Fruit fly (Drosophila melanogaster) whole organism, embryonic: ENCODE results near the gene bor.

ENCODE experiments used
- ATbp ChIP-seq: fragments of 200-800 bp; sonication (Bioruptor generic); optimal IDR thresholded peaks from 2 replicates; lab custom pipeline; 2017; ENCODE audit warnings: missing biosample characterization, mild to moderate bottlenecking, missing genetic modification characterization, missing genetic modification reagents
- Aef1 ChIP-seq: fragments of 200-800 bp; sonication (Bioruptor generic); IDR thresholded peaks from 3 replicates; pipeline ENCODE4 v1.3.6; 2022; ENCODE audit warnings: missing biosample characterization, missing genetic modification characterization
- CG11085 ChIP-seq: fragments of 200-800 bp; sonication (Bioruptor generic); IDR thresholded peaks from 2 replicates; pipeline ENCODE4 v1.3.6; 2022; ENCODE audit warnings: missing biosample characterization, missing genetic modification characterization
- CG11456 ChIP-seq: fragments of 200-800 bp; sonication (Bioruptor generic); IDR thresholded peaks from 3 replicates; pipeline ENCODE4 v1.3.6; 2022; ENCODE audit warnings: missing biosample characterization, missing genetic modification characterization
- CG13424 ChIP-seq: fragments of 200-800 bp; sonication (Bioruptor generic); optimal IDR thresholded peaks from 2 replicates; lab custom pipeline; 2019; ENCODE audit warnings: missing biosample characterization, mild to moderate bottlenecking, missing genetic modification characterization, moderate library complexity
- CG15011 ChIP-seq: fragments of 200-800 bp; sonication (Bioruptor generic); optimal IDR thresholded peaks from 3 replicates; lab custom pipeline; 2018; ENCODE audit warnings: missing biosample characterization, mild to moderate bottlenecking, missing genetic modification characterization
- CG15479 ChIP-seq: fragments of 200-800 bp; sonication (Bioruptor generic); optimal IDR thresholded peaks from 3 replicates; lab custom pipeline; 2019; ENCODE audit warnings: missing biosample characterization, mild to moderate bottlenecking, missing genetic modification characterization, moderate library complexity
- CG17385 ChIP-seq: fragments of 200-800 bp; sonication (Bioruptor generic); optimal IDR thresholded peaks from 3 replicates; lab custom pipeline; 2018; ENCODE audit warnings: missing biosample characterization, mild to moderate bottlenecking, missing genetic modification characterization
- CG18011 ChIP-seq: fragments of 200-800 bp; sonication (Bioruptor generic); optimal IDR thresholded peaks from 2 replicates; lab custom pipeline; 2017; ENCODE audit warnings: missing biosample characterization, missing genetic modification characterization, mild to moderate bottlenecking, moderate library complexity, missing genotype
- CG30431 ChIP-seq: fragments of 200-800 bp; sonication (Bioruptor generic); optimal IDR thresholded peaks from 2 replicates; lab custom pipeline; 2017; ENCODE audit warnings: missing biosample characterization, missing genetic modification characterization
- CG31224 ChIP-seq: fragments of 200-800 bp; sonication (Bioruptor generic); IDR thresholded peaks from 2 replicates; pipeline ENCODE4 v1.3.6; 2022; ENCODE audit warnings: missing biosample characterization, missing genetic modification characterization
- CG3281 ChIP-seq: fragments of 200-800 bp; sonication (Bioruptor generic); optimal IDR thresholded peaks from 3 replicates; lab custom pipeline; 2017; ENCODE audit warnings: missing biosample characterization, mild to moderate bottlenecking, missing genetic modification characterization
- CG4820 ChIP-seq: fragments of 200-800 bp; sonication (Bioruptor generic); optimal IDR thresholded peaks from 3 replicates; lab custom pipeline; 2016; ENCODE audit warnings: missing biosample characterization, missing genetic modification characterization
- CG7963 ChIP-seq: fragments of 200-800 bp; sonication (Bioruptor generic); IDR thresholded peaks from 3 replicates; pipeline ENCODE4 v1.3.6; 2022; ENCODE audit warnings: missing biosample characterization, missing genetic modification characterization; ENCODE audit not compliant: partially characterized antibody
- CG8765 ChIP-seq: fragments of 200-800 bp; sonication (Bioruptor generic); IDR thresholded peaks from 2 replicates; pipeline ENCODE4 v1.3.6; 2022; ENCODE audit warnings: missing biosample characterization, missing genetic modification characterization
- CG9215 ChIP-seq: fragments of 200-800 bp; sonication (Bioruptor generic); IDR thresholded peaks from 2 replicates; pipeline ENCODE4 v1.3.6; 2022; ENCODE audit warnings: missing biosample characterization, missing genetic modification characterization
- D ChIP-seq, 2 experiments: fragments of 200-800 bp in 1 of 2; fragments of >200 bp in 1 of 2; sonication (Bioruptor generic) in 1 of 2; optimal IDR thresholded peaks; 2 replicates in 1 of 2; 3 replicates in 1 of 2; lab custom pipeline; 2017; ENCODE audit warnings: mild to moderate bottlenecking in 1 of 2, missing biosample characterization in 1 of 2, missing genetic modification characterization in 1 of 2, missing genetic modification reagents in 1 of 2
- D19B ChIP-seq: fragments of 200-800 bp; sonication (Bioruptor generic); optimal IDR thresholded peaks from 2 replicates; lab custom pipeline; 2017; ENCODE audit warnings: missing biosample characterization, mild to moderate bottlenecking, missing genetic modification characterization
- Doc3 ChIP-seq: fragments of 200-800 bp; sonication (Bioruptor generic); IDR thresholded peaks from 3 replicates; pipeline ENCODE4 v1.3.6; 2022; ENCODE audit warnings: missing biosample characterization, missing genetic modification characterization; ENCODE audit not compliant: partially characterized antibody
- E2f1 ChIP-seq: fragments of 200-800 bp; sonication (Bioruptor generic); IDR thresholded peaks from 2 replicates; pipeline ENCODE4 v1.3.6; 2022; ENCODE audit warnings: missing biosample characterization, missing genetic modification characterization
- E2f2 ChIP-seq: fragments of 200-800 bp; sonication (Bioruptor generic); IDR thresholded peaks from 2 replicates; pipeline ENCODE4 v1.3.6; 2022; ENCODE audit warnings: missing biosample characterization, missing genetic modification characterization
- Gug ChIP-seq: fragments of 200-800 bp; sonication (Bioruptor generic); IDR thresholded peaks from 4 replicates; pipeline ENCODE4 v1.3.6; 2022; ENCODE audit warnings: missing biosample characterization, missing genetic modification characterization
- Hand ChIP-seq: fragments of 200-800 bp; sonication (Bioruptor generic); optimal IDR thresholded peaks from 2 replicates; lab custom pipeline; 2017; ENCODE audit warnings: mild to moderate bottlenecking, missing biosample characterization, missing genetic modification reagents, missing genetic modification characterization
- MESR4 ChIP-seq: fragments of 200-800 bp; sonication (Bioruptor generic); optimal IDR thresholded peaks from 2 replicates; lab custom pipeline; 2018; ENCODE audit warnings: missing biosample characterization, mild to moderate bottlenecking, missing genetic modification characterization, moderate library complexity
- PHDP ChIP-seq: fragments of 200-800 bp; sonication (Bioruptor generic); optimal IDR thresholded peaks from 3 replicates; lab custom pipeline; 2018; ENCODE audit warnings: missing biosample characterization, mild to moderate bottlenecking, missing genetic modification characterization, moderate library complexity
- Pdp1 ChIP-seq, 2 experiments: fragments of 200-800 bp; sonication (Bioruptor generic); optimal IDR thresholded peaks; 3 replicates each; lab custom pipeline; 2016; ENCODE audit warnings: missing biosample characterization in 2 of 2, missing genetic modification characterization in 2 of 2, mild to moderate bottlenecking in 1 of 2, moderate library complexity in 1 of 2
- Scr ChIP-seq: fragments of 200-800 bp; sonication (Bioruptor generic); IDR thresholded peaks from 2 replicates; pipeline ENCODE4 v1.3.6; 2022; ENCODE audit warnings: missing biosample characterization, missing genetic modification characterization; ENCODE audit not compliant: partially characterized antibody
- Vsx1 ChIP-seq: fragments of 200-800 bp; sonication (Bioruptor generic); optimal IDR thresholded peaks from 2 replicates; lab custom pipeline; 2017; ENCODE audit warnings: missing biosample characterization, mild to moderate bottlenecking, missing genetic modification characterization, missing genetic modification reagents
- bigmax ChIP-seq: fragments of 200-800 bp; sonication (Bioruptor generic); optimal IDR thresholded peaks from 2 replicates; lab custom pipeline; 2018; ENCODE audit warnings: missing biosample characterization, mild to moderate bottlenecking, missing genetic modification characterization
- chn ChIP-seq: fragments of 200-800 bp; sonication (Bioruptor generic); optimal IDR thresholded peaks from 2 replicates; lab custom pipeline; 2016; ENCODE audit warnings: missing biosample characterization, missing genetic modification characterization
- dysf ChIP-seq: fragments of 200-800 bp; sonication (Bioruptor generic); IDR thresholded peaks from 3 replicates; pipeline ENCODE4 v1.3.6; 2022; ENCODE audit warnings: missing biosample characterization, missing genetic modification characterization
- eve ChIP-seq, 2 experiments: fragments of >200 bp; optimal IDR thresholded peaks; 2 replicates each; lab custom pipeline; 2017; ENCODE audit warnings: missing biosample characterization in 2 of 2, missing genetic modification characterization in 2 of 2
- gem ChIP-seq: fragments of 200-800 bp; sonication (Bioruptor generic); optimal IDR thresholded peaks from 2 replicates; lab custom pipeline; 2019; ENCODE audit warnings: missing biosample characterization, mild to moderate bottlenecking, missing genetic modification characterization, moderate library complexity
- gt ChIP-seq: fragments of 200-800 bp; sonication (Bioruptor generic); IDR thresholded peaks from 2 replicates; pipeline ENCODE4 v1.3.6; 2022; ENCODE audit warnings: missing biosample characterization, missing genetic modification characterization
- h ChIP-seq: fragments of >200 bp; optimal IDR thresholded peaks from 2 replicates; lab custom pipeline; 2017
- jumu ChIP-seq: fragments of 200-800 bp; sonication (Bioruptor generic); optimal IDR thresholded peaks from 3 replicates; lab custom pipeline; 2016; ENCODE audit warnings: missing biosample characterization, missing genetic modification characterization
- lmd ChIP-seq: fragments of 200-800 bp; sonication (Bioruptor generic); IDR thresholded peaks from 2 replicates; pipeline ENCODE4 v1.3.6; 2022; ENCODE audit warnings: missing biosample characterization, missing genetic modification characterization
- nmo ChIP-seq: fragments of 200-800 bp; sonication (Bioruptor generic); optimal IDR thresholded peaks from 2 replicates; lab custom pipeline; 2018; ENCODE audit warnings: missing biosample characterization, mild to moderate bottlenecking, missing genetic modification characterization, moderate library complexity
- nom ChIP-seq: fragments of 200-800 bp; sonication (Bioruptor generic); optimal IDR thresholded peaks from 2 replicates; lab custom pipeline; 2017; ENCODE audit warnings: missing biosample characterization, missing genetic modification characterization, mild to moderate bottlenecking, moderate library complexity, missing genetic modification reagents
- odd ChIP-seq: fragments of 200-800 bp; sonication (Bioruptor generic); optimal IDR thresholded peaks from 2 replicates; lab custom pipeline; 2017; ENCODE audit warnings: missing biosample characterization, mild to moderate bottlenecking, missing genetic modification characterization
- pan ChIP-seq, 4 experiments: fragments of >200 bp in 3 of 4; fragments of 200-800 bp in 1 of 4; sonication (Bioruptor generic) in 1 of 4; optimal IDR thresholded peaks in 3 of 4; IDR thresholded peaks in 1 of 4; 2 replicates each; pipeline versions ENCODE4 v1.3.6 to Lab custom; 2017 to 2022; ENCODE audit warnings: missing biosample characterization in 2 of 4, missing genetic modification characterization in 2 of 4, mixed read lengths in 1 of 4
- prd ChIP-seq, 3 experiments: fragments of >200 bp in 2 of 3; fragments of 200-800 bp in 1 of 3; sonication (Bioruptor generic) in 1 of 3; optimal IDR thresholded peaks in 2 of 3; IDR thresholded peaks in 1 of 3; 2 replicates in 2 of 3; 3 replicates in 1 of 3; pipeline versions ENCODE4 v1.3.6 to Lab custom; 2017 to 2022; ENCODE audit warnings: missing biosample characterization in 1 of 3, missing genetic modification characterization in 1 of 3
- ro ChIP-seq: fragments of 200-800 bp; sonication (Bioruptor generic); IDR thresholded peaks from 2 replicates; pipeline ENCODE4 v1.3.6; 2022; ENCODE audit warnings: missing biosample characterization, missing genetic modification characterization
- sens-2 ChIP-seq: fragments of 200-800 bp; sonication (Bioruptor generic); IDR thresholded peaks from 2 replicates; pipeline ENCODE4 v1.3.6; 2022; ENCODE audit warnings: missing biosample characterization, missing genetic modification characterization
- sob ChIP-seq: fragments of 200-800 bp; sonication (Bioruptor generic); IDR thresholded peaks from 2 replicates; pipeline ENCODE4 v1.3.6; 2022; ENCODE audit warnings: missing biosample characterization, missing genetic modification characterization
- stwl ChIP-seq: fragments of 200-800 bp; sonication (Bioruptor generic); optimal IDR thresholded peaks from 3 replicates; lab custom pipeline; 2018; ENCODE audit warnings: missing biosample characterization, mild to moderate bottlenecking, missing genetic modification characterization, moderate library complexity
- tap ChIP-seq: fragments of 200-800 bp; optimal IDR thresholded peaks from 3 replicates; lab custom pipeline; 2019; ENCODE audit warnings: missing biosample characterization, mild to moderate bottlenecking, missing genetic modification characterization, moderate library complexity
- yki ChIP-seq: fragments of >200 bp; optimal IDR thresholded peaks from 3 replicates; lab custom pipeline; 2018

bor gene

dm6 chr3R:16222300-16222903, 41.5 kb downstream of the bor start (continued):
- TF ChIP-seq pan (optimal IDR thresholded peaks at IDR 0.05; lab: Kevin White, UChicago) (no peak), pan (GFP tag; optimal IDR thresholded peaks at IDR 0.05 in 1 of 2, IDR thresholded peaks at IDR 0.05 in 1 of 2) (peak in 1 of 2 experiments; percentile 100), D19B (peak; percentile 93), h (lab: Kevin White, UChicago) (no peak), MESR4 (peak; percentile 92), dysf (GFP tag; lab: Robert Waterston, UW) (peak; percentile 100), CG30431 (peak; percentile 99), CG11085 (GFP tag; lab: Robert Waterston, UW) (peak; percentile 98), chn (GFP tag; lab: Kevin White, UChicago) (peak; percentile 100), lmd (GFP tag; lab: Robert Waterston, UW) (peak; percentile 100), Doc3 (GFP tag; lab: Robert Waterston, UW) (no peak), CG31224 (peak; percentile 98), prd (optimal IDR thresholded peaks at IDR 0.05; lab: Kevin White, UChicago) (no peak), prd (GFP tag; IDR thresholded peaks at IDR 0.05; lab: Robert Waterston, UW) (peak; percentile 100), ATbp (GFP tag; lab: Kevin White, UChicago) (peak; percentile 100), gt (GFP tag; lab: Robert Waterston, UW) (peak; percentile 99), tap (tag; lab: Kevin White, UChicago) (peak; percentile 99), Scr (GFP tag; lab: Robert Waterston, UW) (peak; percentile 19), yki (lab: Kevin White, UChicago) (no peak), sens-2 (peak; percentile 99), nom (GFP tag; lab: Kevin White, UChicago) (peak; percentile 89), E2f2 (GFP tag; lab: Robert Waterston, UW) (peak; percentile 92), D (optimal IDR thresholded peaks at IDR 0.05; lab: Kevin White, UChicago) (no peak), D (GFP tag; optimal IDR thresholded peaks at IDR 0.05; lab: Kevin White, UChicago) (peak; percentile 99), stwl (peak; percentile 69), jumu (GFP tag; lab: Kevin White, UChicago) (peak; percentile 100), CG4820 (GFP tag; lab: Kevin White, UChicago) (peak; percentile 99), E2f1 (GFP tag; lab: Robert Waterston, UW) (peak; percentile 100), odd (GFP tag; lab: Kevin White, UChicago) (peak; percentile 88), Pdp1 (GFP tag; optimal IDR thresholded peaks at IDR 0.05; lab: Kevin White, UChicago) (peak; percentile 99 to 100), Hand (peak; percentile 95), PHDP (peak; percentile 99), gem (tag; lab: Kevin White, UChicago) (peak; percentile 99), CG7963 (no peak), CG18011 (GFP tag; lab: Kevin White, UChicago) (peak; percentile 89), ro (GFP tag; lab: Robert Waterston, UW) (peak; percentile 100), CG8765 (GFP tag; lab: Robert Waterston, UW) (peak; percentile 98), eve (GFP tag; optimal IDR thresholded peaks at IDR 0.05; lab: Kevin White, UChicago) (peak in 1 of 2 experiments; percentile 99), Aef1 (GFP tag; lab: Robert Waterston, UW) (peak; percentile 100), CG13424 (tag; lab: Kevin White, UChicago) (peak; percentile 98), sob (peak; percentile 100), Gug (peak; percentile 100), Vsx1 (GFP tag; lab: Kevin White, UChicago) (peak; percentile 93), CG3281 (GFP tag; lab: Kevin White, UChicago) (peak; percentile 97), bigmax (GFP tag; lab: Kevin White, UChicago) (peak; percentile 89), CG15011 (peak; percentile 98), CG9215 (GFP tag; lab: Robert Waterston, UW) (peak; percentile 98), nmo (peak; percentile 98), CG11456 (GFP tag; lab: Robert Waterston, UW) (peak; percentile 100), CG17385 (peak; percentile 98), CG15479 (GFP tag; lab: Kevin White, UChicago) (no peak)
